Worm (Caenorhabditis elegans) whole organism, L3 larva: Measurements from ENCODE around the gene C05B5.16.
A peak's percentile ranks its signal among the peaks of the same experiment; 100 is the strongest.

Source experiments
- ZK546.5 ChIP-seq: sonication (generic microtip); optimal IDR thresholded peaks from 2 replicates; lab custom pipeline; 2017; ENCODE audit warnings: missing biosample characterization, missing genetic modification characterization
- aly-2 ChIP-seq: fragments of 150-350 bp; optimal IDR thresholded peaks from 2 replicates; lab custom pipeline; 2014; ENCODE audit warnings: missing biosample characterization, missing genetic modification characterization
- ama-1 ChIP-seq: fragments of 150-350 bp; optimal IDR thresholded peaks from 2 replicates; lab custom pipeline; 2018
- ceh-16 ChIP-seq: sonication (generic microtip); optimal IDR thresholded peaks from 2 replicates; lab custom pipeline; 2017; ENCODE audit warnings: missing biosample characterization, missing genetic modification characterization
- ceh-28 ChIP-seq: fragments of 150-350 bp; optimal IDR thresholded peaks from 2 replicates; lab custom pipeline; 2014; ENCODE audit warnings: missing biosample characterization, missing genetic modification reagents, missing genetic modification characterization
- ceh-9 ChIP-seq: sonication (generic microtip); optimal IDR thresholded peaks from 2 replicates; lab custom pipeline; 2018; ENCODE audit warnings: missing biosample characterization, missing genetic modification characterization
- daf-12 ChIP-seq: fragments of 150-350 bp; optimal IDR thresholded peaks from 2 replicates; lab custom pipeline; 2014; ENCODE audit warnings: missing biosample characterization, missing genetic modification reagents, missing genetic modification characterization
- egl-27 ChIP-seq: sonication (generic microtip); optimal IDR thresholded peaks from 4 replicates; lab custom pipeline; 2017; ENCODE audit warnings: missing biosample characterization, missing genetic modification reagents, missing genetic modification characterization
- egl-5 ChIP-seq: fragments of 150-350 bp; optimal IDR thresholded peaks from 2 replicates; lab custom pipeline; 2017; ENCODE audit warnings: missing biosample characterization, missing genetic modification reagents, missing genetic modification characterization, inconsistent platforms
- elt-1 ChIP-seq: fragments of 150-350 bp; optimal IDR thresholded peaks from 2 replicates; lab custom pipeline; 2014; ENCODE audit warnings: missing biosample characterization, missing genetic modification characterization
- elt-2 ChIP-seq: sonication (generic microtip); optimal IDR thresholded peaks from 2 replicates; lab custom pipeline; 2016; ENCODE audit warnings: missing genetic modification reagents, mild to moderate bottlenecking, missing genetic modification characterization, missing compliant biosample characterization
- eor-1 ChIP-seq, 2 experiments: fragments of 150-350 bp; optimal IDR thresholded peaks; 2 replicates each; lab custom pipeline; 2014 to 2018; ENCODE audit warnings: missing biosample characterization in 2 of 2, missing genetic modification characterization in 2 of 2
- fkh-10 ChIP-seq: sonication (generic microtip); optimal IDR thresholded peaks from 2 replicates; lab custom pipeline; 2017; ENCODE audit warnings: missing biosample characterization, missing genetic modification reagents, missing genetic modification characterization
- fkh-2 ChIP-seq: fragments of 150-350 bp; optimal IDR thresholded peaks from 2 replicates; lab custom pipeline; 2014; ENCODE audit warnings: missing biosample characterization, missing genetic modification reagents, missing genetic modification characterization
- fos-1 ChIP-seq: fragments of 150-350 bp; optimal IDR thresholded peaks from 2 replicates; lab custom pipeline; 2014; ENCODE audit warnings: missing biosample characterization, missing genetic modification characterization
- hmg-11 ChIP-seq: sonication (generic microtip); optimal IDR thresholded peaks from 2 replicates; lab custom pipeline; 2016; ENCODE audit warnings: missing genetic modification characterization, missing compliant biosample characterization
- lin-15B ChIP-seq: fragments of 150-350 bp; optimal IDR thresholded peaks from 2 replicates; lab custom pipeline; 2014; ENCODE audit warnings: missing biosample characterization, missing genetic modification characterization
- lin-39 ChIP-seq: fragments of 150-350 bp; optimal IDR thresholded peaks from 2 replicates; lab custom pipeline; 2018; ENCODE audit warnings: missing biosample characterization, missing genetic modification reagents, missing genetic modification characterization
- mdl-1 ChIP-seq: fragments of 150-350 bp; optimal IDR thresholded peaks from 2 replicates; lab custom pipeline; 2014; ENCODE audit warnings: missing biosample characterization, missing genetic modification characterization
- nfya-1 ChIP-seq: sonication (generic microtip); optimal IDR thresholded peaks from 2 replicates; lab custom pipeline; 2017; ENCODE audit warnings: missing genetic modification characterization, mild to moderate bottlenecking, missing compliant biosample characterization, antibody characterized with exemption, moderate library complexity; ENCODE audit not compliant: insufficient read depth
- nhr-11 ChIP-seq: fragments of 150-350 bp; optimal IDR thresholded peaks from 2 replicates; lab custom pipeline; 2014; ENCODE audit warnings: missing biosample characterization, missing genetic modification characterization
- nhr-12 ChIP-seq: fragments of 150-350 bp; optimal IDR thresholded peaks from 2 replicates; lab custom pipeline; 2014; ENCODE audit warnings: missing biosample characterization, missing genetic modification characterization
- nhr-237 ChIP-seq: fragments of 150-350 bp; optimal IDR thresholded peaks from 2 replicates; lab custom pipeline; 2014; ENCODE audit warnings: missing biosample characterization, missing genetic modification characterization
- nhr-25 ChIP-seq: sonication (generic microtip); optimal IDR thresholded peaks from 2 replicates; lab custom pipeline; 2017; ENCODE audit warnings: missing biosample characterization, missing genetic modification characterization
- nhr-43 ChIP-seq: sonication (generic microtip); optimal IDR thresholded peaks from 2 replicates; lab custom pipeline; 2016; ENCODE audit warnings: mild to moderate bottlenecking, missing genetic modification characterization, missing compliant biosample characterization; ENCODE audit not compliant: poor library complexity, severe bottlenecking
- nhr-67 ChIP-seq: fragments of 150-350 bp; optimal IDR thresholded peaks from 2 replicates; lab custom pipeline; 2014; ENCODE audit warnings: missing biosample characterization, missing genetic modification characterization
- nhr-76 ChIP-seq: fragments of 150-350 bp; sonication (generic microtip); optimal IDR thresholded peaks from 5 replicates; lab custom pipeline; 2014; ENCODE audit warnings: missing biosample characterization, missing genetic modification characterization
- nhr-77 ChIP-seq: fragments of 150-350 bp; optimal IDR thresholded peaks from 2 replicates; lab custom pipeline; 2014; ENCODE audit warnings: missing biosample characterization, missing genetic modification characterization
- pha-4 ChIP-seq: fragments of 150-350 bp; optimal IDR thresholded peaks from 2 replicates; lab custom pipeline; 2014; ENCODE audit warnings: missing biosample characterization, missing genetic modification reagents, missing genetic modification characterization
- pqm-1 ChIP-seq: fragments of 150-350 bp; optimal IDR thresholded peaks from 2 replicates; lab custom pipeline; 2017; ENCODE audit warnings: missing biosample characterization, missing genetic modification characterization, inconsistent platforms
- sea-2 ChIP-seq: fragments of 150-350 bp; sonication (generic microtip); optimal IDR thresholded peaks from 4 replicates; lab custom pipeline; 2014; ENCODE audit warnings: missing biosample characterization, missing genetic modification reagents, missing genetic modification characterization
- snpc-4 ChIP-seq: fragments of 150-350 bp; optimal IDR thresholded peaks from 2 replicates; lab custom pipeline; 2014; ENCODE audit warnings: missing biosample characterization, missing genetic modification characterization
- tbx-2 ChIP-seq: sonication (generic microtip); optimal IDR thresholded peaks from 2 replicates; lab custom pipeline; 2016; ENCODE audit warnings: mild to moderate bottlenecking, missing genetic modification characterization, missing compliant biosample characterization
- unc-39 ChIP-seq: sonication (generic microtip); optimal IDR thresholded peaks from 4 replicates; lab custom pipeline; 2017; ENCODE audit warnings: missing biosample characterization, missing genetic modification characterization
- zag-1 ChIP-seq: fragments of 150-350 bp; optimal IDR thresholded peaks from 2 replicates; lab custom pipeline; 2014; ENCODE audit warnings: missing biosample characterization, missing genetic modification characterization
- ztf-11 ChIP-seq: fragments of 150-350 bp; optimal IDR thresholded peaks from 2 replicates; lab custom pipeline; 2014; ENCODE audit warnings: missing biosample characterization, missing genetic modification characterization

The C05B5.16 gene

ce11 chrIII:9988352-9988751 lies 23.9 kb upstream of the C05B5.16 start, which contains the start of gene C05B5.1:
Gene C05B5.1 (minus strand): TSS chrIII:9988452.
- TF ChIP-seq ama-1: no peak
- no peak for TF ChIP-seq pqm-1 (tag; lab: Kevin White, UChicago)
- no peak for TF ChIP-seq lin-39 (tag; lab: Kevin White, UChicago)
- TF ChIP-seq nhr-25 (tag; lab: Kevin White, UChicago): no peak
- no peak for TF ChIP-seq lin-15B (tag; lab: Kevin White, UChicago)
- TF ChIP-seq tbx-2 (tag; lab: Kevin White, UChicago): no peak
- TF ChIP-seq nhr-237: no peak
- no peak for TF ChIP-seq nhr-12 (tag; lab: Kevin White, UChicago)

- TF ChIP-seq elt-1 (tag; lab: Kevin White, UChicago): peak; percentile 98
- TF ChIP-seq nfya-1: no peak
These were observed 20.9 kb upstream of the C05B5.16 start for ce11 chrIII:9991324-9991723.

ce11 chrIII:9993535-9993934 lies 18.7 kb upstream of the C05B5.16 start, which contains the start of gene C05B5.4:
Gene C05B5.4 (plus strand): TSS chrIII:9993885.
- no peak for TF ChIP-seq egl-5 (tag; lab: Kevin White, UChicago)
- no peak for TF ChIP-seq fkh-10 (GFP tag; lab: Kevin White, UChicago)
- no peak for TF ChIP-seq pha-4 (tag; lab: Kevin White, UChicago)
- no peak for TF ChIP-seq ceh-9 (tag; lab: Kevin White, UChicago)
- TF ChIP-seq nhr-25 (tag; lab: Kevin White, UChicago): no peak
- TF ChIP-seq nhr-76 (tag; lab: Kevin White, UChicago): no peak
- TF ChIP-seq ZK546.5 (tag; lab: Kevin White, UChicago): no peak
- no peak for TF ChIP-seq daf-12
- TF ChIP-seq ama-1: no peak
- no peak for TF ChIP-seq egl-27 (tag; lab: Kevin White, UChicago)
- no peak for TF ChIP-seq nhr-43 (tag; lab: Kevin White, UChicago)
- TF ChIP-seq eor-1 (tag; optimal IDR thresholded peaks at IDR 0.05; lab: Kevin White, UChicago): no peak

- TF ChIP-seq fkh-2 (tag; lab: Kevin White, UChicago) (no peak), ztf-11 (tag; lab: Kevin White, UChicago) (no peak), ceh-16 (no peak), nhr-67 (no peak), mdl-1 (no peak), zag-1 (tag; lab: Kevin White, UChicago) (no peak)
- TF ChIP-seq, all 47 proteins: peak for 0
These were observed 14.3 kb upstream of the C05B5.16 start, which contains the start of gene pqn-8 for ce11 chrIII:9997890-9998289. Gene pqn-8 (minus strand): TSS chrIII:9997990.

ce11 chrIII:9999235-9999634 lies 13.0 kb upstream of the C05B5.16 start, which contains the start of gene C05B5.17:
Gene C05B5.17 (minus strand): TSS chrIII:9999335.
- no peak for TF ChIP-seq pha-4 (tag; lab: Kevin White, UChicago)
- no peak for TF ChIP-seq ceh-28

- TF ChIP-seq unc-39 (tag; lab: Kevin White, UChicago): no peak
- TF ChIP-seq sea-2 (GFP tag; lab: Kevin White, UChicago): no peak
- TF ChIP-seq hmg-11 (tag; lab: Kevin White, UChicago): no peak
- TF ChIP-seq lin-39 (tag; lab: Kevin White, UChicago): no peak
- no peak for TF ChIP-seq nfya-1
- TF ChIP-seq nhr-25 (tag; lab: Kevin White, UChicago): no peak
- TF ChIP-seq ceh-28: no peak
- no peak for TF ChIP-seq snpc-4 (tag; lab: Kevin White, UChicago)
- no peak for TF ChIP-seq elt-2 (tag; lab: Kevin White, UChicago)
- TF ChIP-seq pha-4 (tag; lab: Kevin White, UChicago): no peak
- TF ChIP-seq fkh-2 (tag; lab: Kevin White, UChicago): no peak
- no peak for TF ChIP-seq fos-1
- no peak for TF ChIP-seq nhr-11 (tag; lab: Kevin White, UChicago)
- TF ChIP-seq nhr-76 (tag; lab: Kevin White, UChicago): no peak
- TF ChIP-seq nhr-77 (tag; lab: Kevin White, UChicago): no peak
- no peak for TF ChIP-seq aly-2
- no peak for TF ChIP-seq tbx-2 (tag; lab: Kevin White, UChicago)
- no peak for TF ChIP-seq ceh-16
These were observed 11.8 kb upstream of the C05B5.16 start, which contains the start of gene C05B5.2 for ce11 chrIII:10000428-10000827. Gene C05B5.2 (minus strand): TSS chrIII:10000528.
